Worm (Caenorhabditis elegans): ENCODE results near the gene K10G4.10.

- TF ChIP-seq lin-11 (tag; optimal IDR thresholded peaks at IDR 0.05), result no peak
- TF ChIP-seq lim-6 (tag; optimal IDR thresholded peaks at IDR 0.05), result no peak
- TF ChIP-seq T23F11.4 (GFP tag; optimal IDR thresholded peaks at IDR 0.05), result no peak
- no peak for TF ChIP-seq hlh-30 (tag; optimal IDR thresholded peaks at IDR 0.05; ENCODE audit: insufficient read depth)
- TF ChIP-seq ets-4 (tag; optimal IDR thresholded peaks at IDR 0.05), result no peak
- no peak for TF ChIP-seq pqm-1 (tag; optimal IDR thresholded peaks at IDR 0.05)
- no peak for TF ChIP-seq ceh-22 (tag; optimal IDR thresholded peaks at IDR 0.05)
- TF ChIP-seq gmeb-2 (tag; optimal IDR thresholded peaks at IDR 0.05), result no peak
- no peak for TF ChIP-seq elt-2 (tag; optimal IDR thresholded peaks at IDR 0.05)
- TF ChIP-seq unc-55 (GFP tag; optimal IDR thresholded peaks at IDR 0.05), result no peak
Observed at ce11 chrV:17301375-17301774, 28.0 kb downstream of the K10G4.10 start, which contains the start of gene K10G4.5.

All from whole organism, late embryonic.